Fruit fly (Drosophila melanogaster) whole organism, adult: Measurements from ENCODE around the gene CG13012.

Experiments
- CG11617 ChIP-seq: fragments of 200-800 bp; sonication (Bioruptor generic); optimal IDR thresholded peaks from 2 replicates; lab custom pipeline; 2017; ENCODE audit warnings: mild to moderate bottlenecking, missing biosample characterization, missing genetic modification reagents, missing genetic modification characterization
- CG12768 ChIP-seq: fragments of 200-800 bp; sonication (Bioruptor generic); optimal IDR thresholded peaks from 2 replicates; lab custom pipeline; 2017; ENCODE audit warnings: missing biosample characterization, missing genetic modification characterization, mild to moderate bottlenecking, moderate library complexity, missing genetic modification reagents
- CG14711 ChIP-seq: fragments of 200-800 bp; sonication (Bioruptor generic); optimal IDR thresholded peaks from 2 replicates; lab custom pipeline; 2018; ENCODE audit warnings: missing biosample characterization, mild to moderate bottlenecking, missing genetic modification characterization, moderate library complexity
- CG1620 ChIP-seq: fragments of 200-800 bp; sonication (Bioruptor generic); optimal IDR thresholded peaks from 2 replicates; lab custom pipeline; 2016; ENCODE audit warnings: missing biosample characterization, missing genetic modification characterization
- CG5204 ChIP-seq: fragments of 200-800 bp; sonication (Bioruptor generic); optimal IDR thresholded peaks from 2 replicates; lab custom pipeline; 2016; ENCODE audit warnings: missing biosample characterization, missing genetic modification characterization
- CG7045 ChIP-seq: fragments of 200-800 bp; sonication (Bioruptor generic); optimal IDR thresholded peaks from 2 replicates; lab custom pipeline; 2017; ENCODE audit warnings: missing biosample characterization, mild to moderate bottlenecking, missing genetic modification characterization
- CG7101 ChIP-seq: fragments of 200-800 bp; sonication (Bioruptor generic); optimal IDR thresholded peaks from 2 replicates; lab custom pipeline; 2018; ENCODE audit warnings: missing biosample characterization, mild to moderate bottlenecking, missing genetic modification characterization, moderate library complexity
- Clk ChIP-seq: fragments of 200-800 bp; sonication (Bioruptor generic); optimal IDR thresholded peaks from 2 replicates; lab custom pipeline; 2017; ENCODE audit warnings: missing biosample characterization, missing genetic modification characterization
- Mnt ChIP-seq: fragments of 200-800 bp; sonication (Bioruptor generic); optimal IDR thresholded peaks from 2 replicates; lab custom pipeline; 2016; ENCODE audit warnings: missing biosample characterization, mild to moderate bottlenecking, missing genetic modification characterization
- cic ChIP-seq: fragments of 200-800 bp; sonication (Bioruptor generic); optimal IDR thresholded peaks from 2 replicates; lab custom pipeline; 2017; ENCODE audit warnings: missing biosample characterization, mild to moderate bottlenecking, missing genetic modification characterization, moderate library complexity
- kay ChIP-seq: fragments of 200-800 bp; sonication (Bioruptor generic); peaks from one replicate; lab custom pipeline; 2016; ENCODE audit warnings: missing biosample characterization, missing genetic modification characterization, borderline replicate concordance
- ovo ChIP-seq: fragments of 200-800 bp; sonication (Bioruptor generic); optimal IDR thresholded peaks from 2 replicates; lab custom pipeline; 2016; ENCODE audit warnings: missing biosample characterization, missing genetic modification characterization
- pad ChIP-seq: fragments of 200-800 bp; sonication (Bioruptor generic); optimal IDR thresholded peaks from 3 replicates; lab custom pipeline; 2017; ENCODE audit warnings: missing biosample characterization, missing genetic modification characterization, mild to moderate bottlenecking, moderate library complexity, missing genetic modification reagents

dm6 chrX:16724544-16724943 is 48.0 kb upstream of the CG13012 start:
- TF ChIP-seq cic (GFP tag; lab: Kevin White, UChicago) (no peak), CG11617 (GFP tag; lab: Kevin White, UChicago) (no peak), pad (no peak), CG12768 (GFP tag; lab: Kevin White, UChicago) (no peak), Clk (GFP tag; lab: Kevin White, UChicago) (no peak), CG1620 (GFP tag; lab: Kevin White, UChicago) (no peak), CG7045 (GFP tag; lab: Kevin White, UChicago) (no peak), CG5204 (GFP tag; lab: Kevin White, UChicago) (no peak), ovo (GFP tag; lab: Kevin White, UChicago) (no peak), CG7101 (tag; lab: Kevin White, UChicago) (no peak), CG14711 (tag; lab: Kevin White, UChicago) (no peak), Mnt (GFP tag; lab: Kevin White, UChicago) (no peak), kay (GFP tag; lab: Kevin White, UChicago) (no peak)
